Fruit fly (Drosophila melanogaster): ENCODE data around the gene CG2211.

CG2211 gene

DNA sequence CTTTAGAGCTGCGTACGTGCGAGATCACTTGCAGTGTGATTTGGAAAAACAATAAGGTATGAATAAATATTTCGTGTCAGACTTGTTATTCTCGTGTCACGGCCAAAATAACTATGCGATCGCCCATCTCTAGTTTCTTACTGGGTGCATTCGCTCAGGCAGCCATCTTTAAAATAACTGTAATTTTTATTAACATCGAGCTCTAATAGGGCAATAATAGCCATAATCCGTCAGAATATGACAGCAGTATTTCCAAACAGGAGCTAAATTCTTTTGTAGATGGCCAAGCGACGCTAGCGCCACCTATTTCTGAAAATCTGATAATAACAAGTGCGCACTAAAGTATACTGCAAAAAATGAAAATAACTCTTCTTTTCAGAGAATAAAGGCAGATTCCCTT is 16.9 kb upstream of the CG2211 start (continued):
- TF ChIP-seq Sox102F (GFP tag; optimal IDR thresholded peaks at IDR 0.05) (peak; percentile 13), CG31627 (GFP tag; optimal IDR thresholded peaks at IDR 0.05) (peak; percentile 43), CG3032 (tag; optimal IDR thresholded peaks at IDR 0.05) (no peak), Smox (GFP tag; optimal IDR thresholded peaks at IDR 0.05) (peak; percentile 40), Lpt (GFP tag; optimal IDR thresholded peaks at IDR 0.05) (no peak), esn (GFP tag; optimal IDR thresholded peaks at IDR 0.05) (peak; percentile 49), CG3919 (GFP tag; optimal IDR thresholded peaks at IDR 0.05) (peak; percentile 34), CG4318 (GFP tag; optimal IDR thresholded peaks at IDR 0.05) (no peak), CG6163 (GFP tag; IDR thresholded peaks at IDR 0.05) (no peak), Sox15 (GFP tag; optimal IDR thresholded peaks at IDR 0.05) (no peak), lz (GFP tag; optimal IDR thresholded peaks at IDR 0.05) (peak; percentile 46), CG11902 (GFP tag; optimal IDR thresholded peaks at IDR 0.05) (no peak)

DNA sequence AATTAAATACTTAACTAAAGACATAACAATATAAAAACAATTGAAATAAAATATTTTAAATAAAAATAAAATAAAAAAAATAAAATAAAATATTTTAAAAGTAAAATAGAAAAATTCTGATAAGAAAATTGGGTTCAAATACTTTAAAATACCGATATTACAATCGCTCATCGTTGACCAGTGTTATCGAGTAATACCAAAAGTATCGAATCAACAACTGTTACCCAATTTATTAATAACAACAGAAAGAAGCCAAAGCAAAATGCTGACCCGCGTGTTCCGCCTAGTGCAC is 15.7 kb upstream of the CG2211 start, which contains the start of gene CG9166:
Gene CG9166, plus strand, starts transcription at position 193 of the 292 bp plus-strand sequence.
- no peak for TF ChIP-seq Hr4 (GFP tag; optimal IDR thresholded peaks at IDR 0.05)
- TF ChIP-seq CG10669 (GFP tag; optimal IDR thresholded peaks at IDR 0.05) = no peak
- no peak for TF ChIP-seq CG1621 (tag; optimal IDR thresholded peaks at IDR 0.05)

DNA sequence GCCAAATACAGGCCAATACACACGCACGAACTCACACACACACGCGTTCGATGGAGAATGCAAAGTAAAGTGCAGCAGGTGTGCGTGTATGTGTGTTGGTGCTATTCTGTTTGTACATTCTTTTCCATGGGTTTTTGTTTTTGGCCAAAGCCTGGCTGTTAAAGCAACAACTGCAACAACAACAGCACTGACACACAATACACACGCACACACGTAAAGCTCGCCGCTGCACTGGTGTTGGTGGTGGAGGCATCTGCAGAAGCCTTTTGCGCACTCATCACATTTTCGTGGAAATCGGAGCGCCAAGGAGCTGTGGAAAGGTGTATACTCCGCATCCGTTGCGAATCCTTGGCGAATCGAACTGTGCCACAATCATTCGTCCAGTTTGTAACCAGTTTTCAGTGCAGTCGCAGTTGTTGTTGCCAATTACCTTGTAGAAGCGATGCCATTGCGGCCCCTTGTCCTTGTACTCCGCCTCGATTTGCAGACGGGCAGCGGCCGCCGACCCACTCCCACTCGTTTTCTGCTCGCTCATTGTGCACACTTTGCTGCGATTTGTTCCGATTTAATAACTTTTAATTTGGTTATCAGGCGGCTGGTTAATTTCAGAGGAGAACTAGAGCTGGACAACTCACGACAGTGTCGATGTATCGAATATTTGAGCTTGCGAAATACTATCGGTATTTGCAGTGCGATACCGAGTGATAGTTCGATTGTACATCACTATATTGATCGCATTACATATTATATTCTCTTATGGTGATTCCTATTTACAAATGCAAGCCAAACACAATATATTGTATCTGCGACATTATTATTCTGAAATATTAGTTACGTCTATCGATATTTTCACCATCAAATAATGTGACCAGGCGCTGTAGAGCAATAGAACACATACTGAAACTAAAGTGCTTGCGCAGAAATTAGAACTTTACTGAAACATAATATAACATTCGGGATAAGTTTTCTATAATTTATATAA is 15.1 kb upstream of the CG2211 start:
- peak; percentile 34 for TF ChIP-seq CG3919 (GFP tag; optimal IDR thresholded peaks at IDR 0.05)
- peak; percentile 5 for TF ChIP-seq CG8319 (GFP tag; optimal IDR thresholded peaks at IDR 0.05)
- TF ChIP-seq CG8632 (GFP tag; optimal IDR thresholded peaks at IDR 0.05) = no peak
- no peak for TF ChIP-seq CG16779 (tag; optimal IDR thresholded peaks at IDR 0.05)
- no peak for TF ChIP-seq salr (GFP tag; optimal IDR thresholded peaks at IDR 0.05)
- peak; percentile 37 for TF ChIP-seq acj6 (GFP tag; optimal IDR thresholded peaks at IDR 0.05)
- no peak for TF ChIP-seq CG11294 (GFP tag; IDR thresholded peaks at IDR 0.05)
- TF ChIP-seq lz (GFP tag; optimal IDR thresholded peaks at IDR 0.05) = peak; percentile 46
- peak; percentile 31 for TF ChIP-seq Met (GFP tag; optimal IDR thresholded peaks at IDR 0.05)
- peak; percentile 32 for TF ChIP-seq Ets96B (tag; optimal IDR thresholded peaks at IDR 0.05)
- TF ChIP-seq Eip93F (GFP tag; optimal IDR thresholded peaks at IDR 0.05) = peak; percentile 11
- no peak for TF ChIP-seq Gug (GFP tag; IDR thresholded peaks at IDR 0.05)
- peak; percentile 5 for TF ChIP-seq CG11762 (GFP tag; optimal IDR thresholded peaks at IDR 0.05; ENCODE audit: insufficient read depth)
- TF ChIP-seq Hr39 (GFP tag; optimal IDR thresholded peaks at IDR 0.05) = peak; percentile 47
- TF ChIP-seq Eip78C (GFP tag) = peak; percentile 67
- peak in 1 of 2 experiments; percentile 7 for TF ChIP-seq ss (GFP tag; optimal IDR thresholded peaks at IDR 0.05)
- no peak for TF ChIP-seq fd85E (GFP tag; optimal IDR thresholded peaks at IDR 0.05)
- TF ChIP-seq Sox15 (GFP tag; optimal IDR thresholded peaks at IDR 0.05) = peak; percentile 2
- TF ChIP-seq svp (GFP tag) = peak; percentile 73
- peak; percentile 52 for TF ChIP-seq Smox (GFP tag; optimal IDR thresholded peaks at IDR 0.05)
- TF ChIP-seq CG6163 (GFP tag; IDR thresholded peaks at IDR 0.05) = peak; percentile 44; the same call in 2 of the 3 replicates
- peak; percentile 45 for TF ChIP-seq pdm3 (GFP tag; optimal IDR thresholded peaks at IDR 0.05)
- peak; percentile 10 for TF ChIP-seq Eip75B (GFP tag; optimal IDR thresholded peaks at IDR 0.05)
- TF ChIP-seq CG9139 (GFP tag; optimal IDR thresholded peaks at IDR 0.05) = no peak
- TF ChIP-seq Hr38 (GFP tag; optimal IDR thresholded peaks at IDR 0.05) = no peak
- peak; percentile 47 for TF ChIP-seq vri (GFP tag; optimal IDR thresholded peaks at IDR 0.05)
- TF ChIP-seq CG6792 (GFP tag; optimal IDR thresholded peaks at IDR 0.05) = peak; percentile 34
- no peak for TF ChIP-seq CG6276 (GFP tag; optimal IDR thresholded peaks at IDR 0.05)
- TF ChIP-seq CG10669 (GFP tag; optimal IDR thresholded peaks at IDR 0.05) = no peak
- peak; percentile 35 for TF ChIP-seq Hr4 (GFP tag; optimal IDR thresholded peaks at IDR 0.05)
- no peak for TF ChIP-seq CG1621 (tag; optimal IDR thresholded peaks at IDR 0.05)
- TF ChIP-seq CG31627 (GFP tag; optimal IDR thresholded peaks at IDR 0.05) = peak; percentile 35
- TF ChIP-seq CG4318 (GFP tag; optimal IDR thresholded peaks at IDR 0.05) = no peak
- peak; percentile 31 for TF ChIP-seq Ets21C (GFP tag; optimal IDR thresholded peaks at IDR 0.05)
- no peak for TF ChIP-seq CG6808 (GFP tag; optimal IDR thresholded peaks at IDR 0.05)
- TF ChIP-seq CG11902 (GFP tag; optimal IDR thresholded peaks at IDR 0.05) = no peak
- peak; percentile 45 for TF ChIP-seq OdsH (GFP tag; optimal IDR thresholded peaks at IDR 0.05)
- peak; percentile 30 for TF ChIP-seq Sox14 (GFP tag; optimal IDR thresholded peaks at IDR 0.05)
- no peak for TF ChIP-seq fkh (GFP tag; optimal IDR thresholded peaks at IDR 0.05)
- no peak for TF ChIP-seq topi (GFP tag; optimal IDR thresholded peaks at IDR 0.05)

Measured in whole organism, prepupa.